Worm (Caenorhabditis elegans) whole organism, L2 larva: Measurements from ENCODE around the gene mks-3.

Source experiments
- C34F6.9 ChIP-seq: fragments of 150-350 bp; optimal IDR thresholded peaks from 2 replicates; lab custom pipeline; 2014; ENCODE audit warnings: missing biosample characterization, missing genetic modification characterization
- F13H6.1 ChIP-seq: sonication (generic microtip); optimal IDR thresholded peaks from 2 replicates; lab custom pipeline; 2016; ENCODE audit warnings: missing genetic modification characterization, missing compliant biosample characterization
- ZK546.5 ChIP-seq: sonication (generic microtip); optimal IDR thresholded peaks from 2 replicates; lab custom pipeline; 2017; ENCODE audit warnings: missing biosample characterization, missing genetic modification characterization
- aly-2 ChIP-seq: fragments of 150-350 bp; optimal IDR thresholded peaks from 2 replicates; lab custom pipeline; 2014; ENCODE audit warnings: missing biosample characterization, missing genetic modification characterization
- ama-1 ChIP-seq: fragments of 150-350 bp; optimal IDR thresholded peaks from 2 replicates; lab custom pipeline; 2018; ENCODE audit warnings: inconsistent platforms
- blmp-1 ChIP-seq: sonication (generic microtip); optimal IDR thresholded peaks from 2 replicates; lab custom pipeline; 2017; ENCODE audit warnings: missing genetic modification characterization, mild to moderate bottlenecking, missing compliant biosample characterization, antibody characterized with exemption, moderate library complexity; ENCODE audit not compliant: insufficient read depth
- ceh-16 ChIP-seq: fragments of 150-350 bp; optimal IDR thresholded peaks from 2 replicates; lab custom pipeline; 2014; ENCODE audit warnings: missing biosample characterization, missing genetic modification characterization
- ceh-82 ChIP-seq: fragments of 150-350 bp; optimal IDR thresholded peaks from 2 replicates; lab custom pipeline; 2014; ENCODE audit warnings: missing biosample characterization, missing genetic modification characterization
- crh-2 ChIP-seq: sonication (generic microtip); optimal IDR thresholded peaks from 2 replicates; lab custom pipeline; 2017; ENCODE audit warnings: missing biosample characterization, missing genetic modification characterization
- dmd-4 ChIP-seq: sonication (generic microtip); optimal IDR thresholded peaks from 2 replicates; lab custom pipeline; 2017; ENCODE audit warnings: missing biosample characterization, missing genetic modification characterization
- egl-27 ChIP-seq: sonication (generic microtip); optimal IDR thresholded peaks from 3 replicates; lab custom pipeline; 2017; ENCODE audit warnings: missing biosample characterization, missing genetic modification reagents, missing genetic modification characterization
- elt-1 ChIP-seq: fragments of 150-350 bp; optimal IDR thresholded peaks from 2 replicates; lab custom pipeline; 2014; ENCODE audit warnings: missing biosample characterization, missing genetic modification characterization
- elt-3 ChIP-seq: sonication (generic microtip); optimal IDR thresholded peaks from 2 replicates; lab custom pipeline; 2017; ENCODE audit warnings: missing biosample characterization, missing genetic modification characterization
- fos-1 ChIP-seq: fragments of 150-350 bp; optimal IDR thresholded peaks from 2 replicates; lab custom pipeline; 2014; ENCODE audit warnings: missing biosample characterization, missing genetic modification characterization
- gmeb-1 ChIP-seq: fragments of 150-350 bp; optimal IDR thresholded peaks from 2 replicates; lab custom pipeline; 2014; ENCODE audit warnings: missing biosample characterization, missing genetic modification characterization
- lin-11 ChIP-seq: fragments of 150-350 bp; sonication (generic microtip); optimal IDR thresholded peaks from 2 replicates; lab custom pipeline; 2014; ENCODE audit warnings: missing biosample characterization, missing genetic modification characterization, inconsistent platforms, mixed read lengths
- lin-13 ChIP-seq: fragments of 150-350 bp; optimal IDR thresholded peaks from 2 replicates; lab custom pipeline; 2014; ENCODE audit warnings: missing biosample characterization, missing genetic modification reagents, missing genetic modification characterization
- lin-39 ChIP-seq: fragments of 150-350 bp; optimal IDR thresholded peaks from 2 replicates; lab custom pipeline; 2014; ENCODE audit warnings: missing biosample characterization, missing genetic modification reagents, missing genetic modification characterization
- lsy-2 ChIP-seq, 2 experiments: fragments of 150-350 bp in 1 of 2; sonication (generic microtip) in 1 of 2; optimal IDR thresholded peaks; 2 replicates each; lab custom pipeline; 2014 to 2017; ENCODE audit warnings: missing biosample characterization in 2 of 2, missing genetic modification characterization in 2 of 2
- mab-5 ChIP-seq: fragments of 150-350 bp; optimal IDR thresholded peaks from 2 replicates; lab custom pipeline; 2014; ENCODE audit warnings: missing biosample characterization, missing genetic modification characterization
- mbf-1 ChIP-seq: sonication (generic microtip); optimal IDR thresholded peaks from 2 replicates; lab custom pipeline; 2017; ENCODE audit warnings: missing biosample characterization, missing genetic modification characterization
- mdl-1 ChIP-seq, 2 experiments: fragments of 150-350 bp in 1 of 2; sonication (generic microtip) in 1 of 2; optimal IDR thresholded peaks; 2 replicates each; lab custom pipeline; 2017; ENCODE audit warnings: missing biosample characterization in 2 of 2, missing genetic modification characterization in 2 of 2
- nhr-10 ChIP-seq: sonication (generic microtip); optimal IDR thresholded peaks from 2 replicates; lab custom pipeline; 2017; ENCODE audit warnings: missing biosample characterization, missing genetic modification characterization
- nhr-12 ChIP-seq: fragments of 150-350 bp; optimal IDR thresholded peaks from 2 replicates; lab custom pipeline; 2014; ENCODE audit warnings: missing biosample characterization, missing genetic modification characterization
- nhr-21 ChIP-seq: fragments of 150-350 bp; optimal IDR thresholded peaks from 2 replicates; lab custom pipeline; 2014; ENCODE audit warnings: missing biosample characterization, missing genetic modification characterization
- nhr-23 ChIP-seq: fragments of 150-350 bp; optimal IDR thresholded peaks from 2 replicates; lab custom pipeline; 2014; ENCODE audit warnings: missing biosample characterization, missing genetic modification reagents, missing genetic modification characterization
- nhr-6 ChIP-seq: fragments of 150-350 bp; optimal IDR thresholded peaks from 2 replicates; lab custom pipeline; 2014; ENCODE audit warnings: missing biosample characterization, missing genetic modification characterization
- nhr-77 ChIP-seq: fragments of 150-350 bp; optimal IDR thresholded peaks from 2 replicates; lab custom pipeline; 2014; ENCODE audit warnings: missing biosample characterization, missing genetic modification characterization
- peb-1 ChIP-seq: fragments of 150-350 bp; optimal IDR thresholded peaks from 2 replicates; lab custom pipeline; 2014; ENCODE audit warnings: missing biosample characterization, missing genetic modification characterization
- sem-4 ChIP-seq: fragments of 150-350 bp; optimal IDR thresholded peaks from 2 replicates; lab custom pipeline; 2014; ENCODE audit warnings: missing biosample characterization, missing genetic modification reagents, missing genetic modification characterization
- skn-1 ChIP-seq: sonication (generic microtip); optimal IDR thresholded peaks from 2 replicates; lab custom pipeline; 2017; ENCODE audit warnings: missing biosample characterization, missing genetic modification characterization
- sma-9 ChIP-seq, 2 experiments: fragments of 150-350 bp in 1 of 2; sonication (generic microtip) in 1 of 2; optimal IDR thresholded peaks; 2 replicates each; lab custom pipeline; 2014 to 2016; ENCODE audit warnings: missing genetic modification characterization in 2 of 2, mild to moderate bottlenecking in 1 of 2, missing biosample characterization in 1 of 2, missing compliant biosample characterization in 1 of 2, missing genetic modification reagents in 1 of 2, moderate library complexity in 1 of 2
- snpc-4 ChIP-seq: fragments of 150-350 bp; optimal IDR thresholded peaks from 2 replicates; lab custom pipeline; 2014; ENCODE audit warnings: missing biosample characterization, missing genetic modification characterization
- unc-39 ChIP-seq: fragments of 150-350 bp; optimal IDR thresholded peaks from 2 replicates; lab custom pipeline; 2014; ENCODE audit warnings: missing biosample characterization, missing genetic modification characterization
- unc-55 ChIP-seq: fragments of 150-350 bp; sonication (generic microtip); optimal IDR thresholded peaks from 3 replicates; lab custom pipeline; 2014; ENCODE audit warnings: missing biosample characterization, missing genetic modification reagents, missing genetic modification characterization
- unc-62 ChIP-seq: fragments of 150-350 bp; optimal IDR thresholded peaks from 2 replicates; lab custom pipeline; 2014; ENCODE audit warnings: missing biosample characterization, missing genetic modification reagents, missing genetic modification characterization
- zag-1 ChIP-seq: fragments of 150-350 bp; optimal IDR thresholded peaks from 2 replicates; lab custom pipeline; 2014; ENCODE audit warnings: missing biosample characterization, missing genetic modification characterization
- ztf-1 ChIP-seq: fragments of 200-800 bp; sonication (Bioruptor generic); conservative IDR thresholded peaks from 2 replicates; pipeline ENCODE4 v1.3.6; 2022; ENCODE audit warnings: missing genetic modification characterization, missing compliant biosample characterization
- ztf-4 ChIP-seq: fragments of 150-350 bp; optimal IDR thresholded peaks from 2 replicates; lab custom pipeline; 2014; ENCODE audit warnings: missing biosample characterization, missing genetic modification characterization

The mks-3 gene

DNA sequence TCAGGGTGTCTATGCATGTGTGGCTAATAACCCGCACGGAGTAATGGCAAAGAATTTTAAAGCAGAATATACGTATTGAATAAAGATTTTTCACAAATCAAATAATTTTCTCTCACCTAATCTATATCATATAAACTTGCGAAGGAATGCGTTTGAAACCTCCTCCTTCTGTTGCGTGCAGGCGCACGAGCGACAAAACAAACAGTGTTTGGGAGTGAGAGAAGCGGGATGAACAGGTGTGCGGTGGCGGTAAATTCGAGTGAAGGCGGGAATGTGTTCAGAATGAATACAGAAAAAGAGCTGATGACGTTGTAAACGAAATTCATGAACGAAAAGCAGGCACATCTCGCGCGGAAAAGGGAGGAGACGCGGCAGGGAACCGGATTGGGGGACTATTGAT is 30.9 kb upstream of the mks-3 start:
- TF ChIP-seq nhr-23 (tag; lab: Kevin White, UChicago) (no peak), nhr-21 (tag; lab: Kevin White, UChicago) (no peak), snpc-4 (tag; lab: Kevin White, UChicago) (no peak), skn-1 (tag; lab: Kevin White, UChicago) (no peak), fos-1 (tag; lab: Kevin White, UChicago) (no peak), nhr-12 (tag; lab: Kevin White, UChicago) (no peak), F13H6.1 (no peak), lsy-2 (tag; optimal IDR thresholded peaks at IDR 0.05; lab: Kevin White, UChicago) (no peak), aly-2 (tag; lab: Kevin White, UChicago) (no peak), ceh-82 (tag; lab: Kevin White, UChicago) (no peak), mbf-1 (tag; lab: Kevin White, UChicago) (no peak), blmp-1 (tag; lab: Kevin White, UChicago) (no peak), nhr-6 (no peak), gmeb-1 (tag; lab: Kevin White, UChicago) (no peak), lin-13 (GFP tag; lab: Kevin White, UChicago) (no peak), peb-1 (no peak), unc-39 (tag; lab: Kevin White, UChicago) (no peak), lin-39 (no peak), ztf-4 (no peak)

DNA sequence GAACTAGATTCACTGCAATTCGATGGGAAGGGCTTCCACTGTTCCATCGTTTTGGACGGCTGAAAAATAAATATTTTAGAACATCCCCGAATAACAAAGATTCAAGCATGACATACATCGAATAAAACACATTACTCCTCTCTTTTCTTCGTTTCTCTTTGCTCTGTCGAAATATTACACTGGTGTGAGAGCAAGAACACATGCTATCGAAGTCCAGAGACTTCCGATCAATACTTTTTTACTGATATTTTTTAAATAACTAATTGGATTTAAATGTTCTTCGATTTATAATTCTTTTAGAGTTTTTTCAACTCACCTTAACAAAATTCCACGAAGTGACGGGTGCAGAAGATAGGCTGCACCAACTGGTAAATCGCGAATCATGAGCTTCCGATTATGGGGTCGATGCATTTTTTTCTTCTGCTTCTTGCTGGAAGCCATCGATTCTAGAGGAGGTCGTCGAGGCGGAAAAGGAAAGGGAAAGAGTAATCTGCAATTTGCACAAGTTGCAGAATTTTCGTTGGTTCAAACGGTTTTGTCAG is 29.9 kb upstream of the mks-3 start, which contains the start of the genes oig-4 and R07G3.7:
TSS of gene oig-4 (plus strand) at position 301 of the 542 bp plus-strand sequence.
TSS of gene R07G3.7 (minus strand) at position 492 of the 542 bp plus-strand sequence.
- TF ChIP-seq dmd-4 (tag; lab: Kevin White, UChicago): no peak
- TF ChIP-seq lin-39: no peak
- no peak for TF ChIP-seq crh-2 (tag; lab: Kevin White, UChicago)
- no peak for TF ChIP-seq sma-9 (GFP tag; optimal IDR thresholded peaks at IDR 0.05; lab: Kevin White, UChicago)
- no peak for TF ChIP-seq sma-9 (tag; optimal IDR thresholded peaks at IDR 0.05; lab: Kevin White, UChicago)
- no peak for TF ChIP-seq ceh-16 (tag; lab: Kevin White, UChicago)
- no peak for TF ChIP-seq nhr-21 (tag; lab: Kevin White, UChicago)
- TF ChIP-seq egl-27 (tag; lab: Kevin White, UChicago): no peak
- no peak for TF ChIP-seq lsy-2 (tag; optimal IDR thresholded peaks at IDR 0.05; lab: Kevin White, UChicago)
- no peak for TF ChIP-seq skn-1 (tag; lab: Kevin White, UChicago)
- no peak for TF ChIP-seq gmeb-1 (tag; lab: Kevin White, UChicago)
- no peak for TF ChIP-seq elt-1 (tag; lab: Kevin White, UChicago)
- TF ChIP-seq nhr-10: no peak
- no peak for TF ChIP-seq unc-39 (tag; lab: Kevin White, UChicago)
- TF ChIP-seq zag-1: no peak
- no peak for TF ChIP-seq unc-55
- no peak for TF ChIP-seq unc-62 (GFP tag; lab: Kevin White, UChicago)
- no peak for TF ChIP-seq peb-1
- no peak for TF ChIP-seq F13H6.1
- TF ChIP-seq fos-1 (tag; lab: Kevin White, UChicago): no peak
- TF ChIP-seq nhr-6: no peak

DNA sequence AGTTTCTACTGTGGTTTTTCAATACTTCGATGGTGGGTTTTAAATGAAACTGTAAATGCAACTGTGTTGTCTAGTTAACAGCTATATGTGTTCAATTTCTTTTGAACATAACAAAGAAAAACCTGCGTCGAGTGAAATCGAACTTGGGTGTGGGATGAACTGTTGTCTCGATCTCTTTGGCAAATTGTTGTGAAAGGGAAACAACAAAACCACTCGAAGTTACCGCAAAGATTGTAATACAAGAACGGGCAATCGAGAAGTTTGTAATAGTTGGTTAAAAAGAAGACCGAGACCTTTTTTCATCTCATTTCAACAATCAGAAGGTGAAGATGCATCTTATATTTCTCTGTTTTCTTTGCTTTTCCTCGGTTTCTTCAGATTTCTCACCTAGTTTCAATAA is 24.5 kb upstream of the mks-3 start, which contains the start of gene lips-17:
TSS of gene lips-17 (plus strand) at position 301 of the 400 bp plus-strand sequence.
- TF ChIP-seq mab-5 (tag; lab: Kevin White, UChicago): no peak
- TF ChIP-seq ama-1 (lab: Kevin White, UChicago): no peak
- TF ChIP-seq nhr-77 (tag; lab: Kevin White, UChicago): no peak
- no peak for TF ChIP-seq unc-39 (tag; lab: Kevin White, UChicago)
- TF ChIP-seq ztf-1: no peak
- no peak for TF ChIP-seq lin-13 (GFP tag; lab: Kevin White, UChicago)
- no peak for TF ChIP-seq peb-1
- TF ChIP-seq lin-11: no peak

DNA sequence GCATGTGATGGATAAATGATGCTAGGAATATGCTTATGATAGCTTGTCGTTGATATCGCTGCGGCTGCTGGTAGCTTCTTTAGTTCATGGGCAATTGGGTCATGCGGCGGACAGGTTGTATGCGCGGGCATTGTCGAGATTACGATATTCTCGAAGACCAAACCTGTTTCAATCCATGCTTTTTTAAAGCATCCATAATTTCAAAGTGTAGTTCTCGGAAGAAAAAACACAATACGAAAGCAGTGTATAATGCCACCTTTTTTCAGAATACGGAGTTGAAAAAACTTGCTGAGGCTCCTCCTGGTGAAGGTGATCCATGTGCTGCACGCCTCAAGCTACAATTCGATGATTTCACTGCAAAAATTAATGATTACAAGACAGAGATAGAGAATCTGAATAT is 21.9 kb upstream of the mks-3 start, which contains the start of gene osm-8:
TSS of gene osm-8 (minus strand) at position 101 of the 400 bp plus-strand sequence.
- TF ChIP-seq ceh-82 (tag; lab: Kevin White, UChicago): no peak
- TF ChIP-seq aly-2 (tag; lab: Kevin White, UChicago): no peak
- TF ChIP-seq blmp-1 (tag; lab: Kevin White, UChicago): no peak
- no peak for TF ChIP-seq nhr-6
- TF ChIP-seq fos-1 (tag; lab: Kevin White, UChicago): no peak
- TF ChIP-seq C34F6.9 (tag; lab: Kevin White, UChicago): no peak
- no peak for TF ChIP-seq mdl-1 (tag; optimal IDR thresholded peaks at IDR 0.05; lab: Kevin White, UChicago)
- TF ChIP-seq unc-39 (tag; lab: Kevin White, UChicago): no peak
- TF ChIP-seq unc-62 (GFP tag; lab: Kevin White, UChicago): no peak
- TF ChIP-seq ztf-1: no peak
- TF ChIP-seq ZK546.5: no peak
- TF ChIP-seq ztf-4: no peak
- no peak for TF ChIP-seq elt-3
- TF ChIP-seq lsy-2 (tag; optimal IDR thresholded peaks at IDR 0.05; lab: Kevin White, UChicago): no peak
- no peak for TF ChIP-seq sem-4 (tag; lab: Kevin White, UChicago)
- TF ChIP-seq nhr-77 (tag; lab: Kevin White, UChicago): no peak
- TF ChIP-seq sma-9 (GFP tag; optimal IDR thresholded peaks at IDR 0.05; lab: Kevin White, UChicago): no peak
- TF ChIP-seq sma-9 (tag; optimal IDR thresholded peaks at IDR 0.05; lab: Kevin White, UChicago): no peak
